Worm (Caenorhabditis elegans) whole organism, L4 larva: ENCODE measurements around the gene clec-60.

Source experiments
- F10B5.3 ChIP-seq: sonication (generic microtip); optimal IDR thresholded peaks from 2 replicates; lab custom pipeline; 2016; ENCODE audit warnings: mild to moderate bottlenecking, missing genetic modification characterization, missing compliant biosample characterization
- F37D6.2 ChIP-seq: sonication (generic microtip); optimal IDR thresholded peaks from 2 replicates; lab custom pipeline; 2016; ENCODE audit warnings: mild to moderate bottlenecking, missing genetic modification characterization, missing compliant biosample characterization
- F49E8.2 ChIP-seq: sonication (generic microtip); optimal IDR thresholded peaks from 2 replicates; lab custom pipeline; 2016; ENCODE audit warnings: missing compliant biosample characterization, mild to moderate bottlenecking, missing genetic modification characterization, borderline replicate concordance
- T26A8.4 ChIP-seq: fragments of 200-800 bp; sonication (Bioruptor generic); IDR thresholded peaks from 2 replicates; pipeline ENCODE4 v1.3.6; 2022; ENCODE audit warnings: missing genetic modification characterization, missing compliant biosample characterization
- ZK546.5 ChIP-seq, 2 experiments: sonication (generic microtip); optimal IDR thresholded peaks; 2 replicates each; lab custom pipeline; 2017; ENCODE audit warnings: missing biosample characterization in 2 of 2, missing genetic modification characterization in 2 of 2
- aha-1 ChIP-seq: fragments of 150-350 bp; peaks from one replicate; lab custom pipeline; 2014; ENCODE audit warnings: missing biosample characterization, missing genetic modification characterization
- ama-1 ChIP-seq: fragments of 150-350 bp; optimal IDR thresholded peaks from 2 replicates; lab custom pipeline; 2014; ENCODE audit warnings: inconsistent platforms, mixed read lengths
- ceh-28 ChIP-seq: fragments of 150-350 bp; optimal IDR thresholded peaks from 2 replicates; lab custom pipeline; 2014; ENCODE audit warnings: missing biosample characterization, missing genetic modification reagents, missing genetic modification characterization
- ceh-32 ChIP-seq: sonication (generic microtip); optimal IDR thresholded peaks from 2 replicates; lab custom pipeline; 2016; ENCODE audit warnings: mild to moderate bottlenecking, missing genetic modification characterization, missing compliant biosample characterization; ENCODE audit not compliant: poor library complexity
- ceh-82 ChIP-seq: sonication (generic microtip); optimal IDR thresholded peaks from 2 replicates; lab custom pipeline; 2017; ENCODE audit warnings: missing biosample characterization, missing genetic modification characterization
- ctbp-1 ChIP-seq: fragments of 200-800 bp; sonication (Bioruptor generic); IDR thresholded peaks from 2 replicates; pipeline ENCODE4 v1.3.6; 2022; ENCODE audit warnings: missing genetic modification reagents, missing genetic modification characterization, missing compliant biosample characterization
- daf-16 ChIP-seq, 3 experiments: sonication (generic microtip); optimal IDR thresholded peaks; 2 replicates each; lab custom pipeline; 2016 to 2017; ENCODE audit warnings: missing genetic modification characterization in 3 of 3, missing genetic modification reagents in 3 of 3, mild to moderate bottlenecking in 2 of 3, missing compliant biosample characterization in 2 of 3, missing biosample characterization in 1 of 3, moderate library complexity in 1 of 3
- dmd-8 ChIP-seq: fragments of 200-800 bp; sonication (Bioruptor generic); IDR thresholded peaks from 2 replicates; pipeline ENCODE4 v1.3.6; 2022; ENCODE audit warnings: missing genetic modification characterization, missing compliant biosample characterization
- egl-43 ChIP-seq: fragments of 200-800 bp; sonication (Bioruptor generic); IDR thresholded peaks from 2 replicates; pipeline ENCODE4 v1.3.6; 2022; ENCODE audit warnings: missing genetic modification reagents, missing genetic modification characterization, missing compliant biosample characterization
- hlh-11 ChIP-seq: fragments of 200-800 bp; sonication (Bioruptor generic); optimal IDR thresholded peaks from 2 replicates; lab custom pipeline; 2018; ENCODE audit warnings: mild to moderate bottlenecking, missing genetic modification characterization, missing compliant biosample characterization
- hlh-30 ChIP-seq: sonication (generic microtip); optimal IDR thresholded peaks from 2 replicates; lab custom pipeline; 2017; ENCODE audit warnings: antibody characterized with exemption, mild to moderate bottlenecking, missing genetic modification characterization, missing compliant biosample characterization; ENCODE audit not compliant: insufficient read depth
- lim-7 ChIP-seq: fragments of 200-800 bp; sonication (Bioruptor generic); IDR thresholded peaks from 2 replicates; pipeline ENCODE4 v1.3.6; 2022; ENCODE audit warnings: missing genetic modification characterization, missing compliant biosample characterization
- lin-1 ChIP-seq: fragments of 200-800 bp; sonication (Bioruptor generic); IDR thresholded peaks from 2 replicates; pipeline ENCODE4 v1.3.6; 2022; ENCODE audit warnings: missing genetic modification reagents, missing genetic modification characterization, missing compliant biosample characterization
- lin-29 ChIP-seq: fragments of 200-800 bp; sonication (Bioruptor generic); IDR thresholded peaks from 2 replicates; pipeline ENCODE4 v1.3.6; 2022; ENCODE audit warnings: missing genetic modification reagents, missing genetic modification characterization, missing compliant biosample characterization
- lin-38 ChIP-seq: fragments of 200-800 bp; sonication (Bioruptor generic); IDR thresholded peaks from 2 replicates; pipeline ENCODE4 v1.3.6; 2022; ENCODE audit warnings: missing genetic modification reagents, missing genetic modification characterization, missing compliant biosample characterization
- lin-39 ChIP-seq: fragments of 150-350 bp; optimal IDR thresholded peaks from 2 replicates; lab custom pipeline; 2014; ENCODE audit warnings: missing biosample characterization, missing genetic modification reagents, missing genetic modification characterization
- lsy-2 ChIP-seq, 2 experiments: fragments of 150-350 bp in 1 of 2; sonication (generic microtip) in 1 of 2; optimal IDR thresholded peaks; 2 replicates each; lab custom pipeline; 2014 to 2017; ENCODE audit warnings: missing biosample characterization in 2 of 2, missing genetic modification characterization in 2 of 2
- mxl-2 ChIP-seq: fragments of 200-800 bp; sonication (Bioruptor generic); conservative IDR thresholded peaks from 2 replicates; pipeline ENCODE4 v1.3.6; 2022; ENCODE audit warnings: missing genetic modification reagents, missing genetic modification characterization, missing compliant biosample characterization
- nhr-102 ChIP-seq: sonication (generic microtip); optimal IDR thresholded peaks from 2 replicates; lab custom pipeline; 2016; ENCODE audit warnings: mild to moderate bottlenecking, missing genetic modification characterization, moderate library complexity, missing compliant biosample characterization
- nhr-237 ChIP-seq: sonication (generic microtip); optimal IDR thresholded peaks from 2 replicates; lab custom pipeline; 2017; ENCODE audit warnings: missing biosample characterization, missing genetic modification characterization
- nhr-25 ChIP-seq: sonication (generic microtip); optimal IDR thresholded peaks from 2 replicates; lab custom pipeline; 2017; ENCODE audit warnings: missing genetic modification characterization, mild to moderate bottlenecking, missing compliant biosample characterization, antibody characterized with exemption, moderate library complexity, borderline replicate concordance; ENCODE audit not compliant: insufficient read depth
- nhr-28 ChIP-seq: fragments of 150-350 bp; optimal IDR thresholded peaks from 2 replicates; lab custom pipeline; 2014; ENCODE audit warnings: missing biosample characterization, missing genetic modification characterization
- nhr-41 ChIP-seq: fragments of 200-800 bp; sonication (Bioruptor generic); IDR thresholded peaks from 2 replicates; pipeline ENCODE4 v1.3.6; 2022; ENCODE audit warnings: missing genetic modification reagents, missing genetic modification characterization, missing compliant biosample characterization
- nhr-42 ChIP-seq: fragments of 200-800 bp; sonication (Bioruptor generic); IDR thresholded peaks from 2 replicates; pipeline ENCODE4 v1.3.6; 2022; ENCODE audit warnings: missing genetic modification characterization, missing compliant biosample characterization
- pha-4 ChIP-seq, 2 experiments: fragments of 150-350 bp in 1 of 2; fragments of 200-800 bp in 1 of 2; sonication (Bioruptor generic) in 1 of 2; IDR thresholded peaks in 1 of 2; optimal IDR thresholded peaks in 1 of 2; 2 replicates each; pipeline versions ENCODE4 v1.3.6 to Lab custom; 2014 to 2022; ENCODE audit warnings: missing genetic modification characterization in 2 of 2, missing genetic modification reagents in 2 of 2, missing biosample characterization in 1 of 2, missing compliant biosample characterization in 1 of 2
- php-3 ChIP-seq: fragments of 200-800 bp; sonication (Bioruptor generic); IDR thresholded peaks from 2 replicates; pipeline ENCODE4 v1.3.6; 2022; ENCODE audit warnings: missing genetic modification reagents, missing genetic modification characterization, missing compliant biosample characterization
- pqm-1 ChIP-seq: sonication (generic microtip); optimal IDR thresholded peaks from 2 replicates; lab custom pipeline; 2017; ENCODE audit warnings: missing biosample characterization, missing genetic modification characterization
- saeg-2 ChIP-seq: fragments of 200-800 bp; sonication (Bioruptor generic); IDR thresholded peaks from 2 replicates; pipeline ENCODE4 v1.3.6; 2022; ENCODE audit warnings: missing genetic modification reagents, missing genetic modification characterization, missing compliant biosample characterization
- snpc-1.2 ChIP-seq: fragments of 200-800 bp; sonication (Bioruptor generic); IDR thresholded peaks from 2 replicates; pipeline ENCODE4 v1.3.6; 2022; ENCODE audit warnings: missing genetic modification reagents, missing genetic modification characterization, missing compliant biosample characterization
- snpc-4 ChIP-seq: fragments of 150-350 bp; optimal IDR thresholded peaks from 2 replicates; lab custom pipeline; 2014; ENCODE audit warnings: missing biosample characterization, missing genetic modification characterization
- tag-97 ChIP-seq: fragments of 200-800 bp; sonication (Bioruptor generic); IDR thresholded peaks from 2 replicates; pipeline ENCODE4 v1.3.6; 2022; ENCODE audit warnings: missing genetic modification characterization, missing compliant biosample characterization
- tra-1 ChIP-seq: fragments of 200-800 bp; sonication (Bioruptor generic); IDR thresholded peaks from 2 replicates; pipeline ENCODE4 v1.3.6; 2022; ENCODE audit warnings: missing genetic modification reagents, missing genetic modification characterization, missing compliant biosample characterization
- unc-39 ChIP-seq: sonication (generic microtip); optimal IDR thresholded peaks from 2 replicates; lab custom pipeline; 2017; ENCODE audit warnings: missing biosample characterization, missing genetic modification characterization
- unc-62 ChIP-seq, 3 experiments: fragments of 150-350 bp in 1 of 3; sonication (generic microtip); optimal IDR thresholded peaks in 2 of 3; peaks in 1 of 3; 1 replicate in 1 of 3; 2 replicates in 2 of 3; lab custom pipeline; 2014 to 2017; ENCODE audit warnings: missing biosample characterization in 3 of 3, missing genetic modification characterization in 3 of 3, missing genetic modification reagents in 3 of 3, missing genotype in 1 of 3
- zfp-3 ChIP-seq: fragments of 200-800 bp; sonication (Bioruptor generic); conservative IDR thresholded peaks from 2 replicates; pipeline ENCODE4 v1.3.6; 2022; ENCODE audit warnings: missing genetic modification reagents, missing genetic modification characterization, missing compliant biosample characterization
- ztf-11 ChIP-seq: fragments of 150-350 bp; optimal IDR thresholded peaks from 2 replicates; lab custom pipeline; 2014; ENCODE audit warnings: missing biosample characterization, missing genetic modification characterization

Gene clec-60

DNA sequence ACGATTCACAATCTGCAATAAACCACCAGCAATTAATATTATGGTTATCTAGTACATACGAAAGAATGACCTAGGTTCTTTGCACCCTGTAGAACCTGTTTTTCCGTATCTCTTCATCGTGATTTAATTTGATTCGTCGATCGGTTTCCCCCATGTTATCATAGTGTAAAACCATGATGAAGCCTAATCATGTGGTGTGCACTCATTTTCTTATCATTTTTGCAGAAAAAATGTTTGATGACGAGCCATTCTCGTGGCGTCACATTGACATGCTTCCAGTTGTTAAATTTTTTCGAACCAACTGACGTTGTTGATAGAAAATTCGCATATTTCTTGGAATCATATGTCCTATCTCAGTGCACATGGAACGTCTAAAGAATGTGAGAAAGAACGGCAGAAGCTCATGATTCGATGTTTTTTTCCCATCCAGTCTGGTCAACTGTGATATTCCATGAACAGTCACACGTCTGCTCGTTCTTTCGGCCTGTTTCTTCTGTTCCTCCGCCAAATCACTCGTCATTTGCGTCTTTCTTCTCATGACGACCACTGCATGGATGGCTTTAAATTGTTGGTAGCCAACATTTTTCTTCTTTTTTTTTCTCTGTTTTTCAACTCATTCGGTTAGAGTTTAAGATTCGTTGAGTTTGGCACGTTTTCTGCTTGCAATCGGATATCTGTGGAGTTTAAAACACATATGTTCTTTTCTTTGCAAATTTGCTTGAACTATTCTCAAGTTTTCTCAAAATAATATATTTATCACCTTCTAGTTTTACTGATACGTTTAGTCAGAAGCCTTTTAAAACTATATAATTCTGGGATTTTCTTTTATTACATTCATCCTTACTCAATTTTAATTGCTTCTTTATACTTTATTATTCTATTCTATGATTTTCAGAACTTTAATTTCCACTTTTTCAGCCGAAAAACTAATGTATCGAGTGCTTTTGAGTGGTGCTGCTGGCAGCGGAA lies 34.0 kb downstream of the clec-60 start, which contains the start of gene ZK673.2 (continued):
- no peak for TF ChIP-seq F49E8.2 (tag; lab: Kevin White, UChicago)
- no peak for TF ChIP-seq nhr-237 (tag; lab: Kevin White, UChicago)
- peak in 1 of 2 experiments; percentile 28 for TF ChIP-seq daf-16 (GFP tag; optimal IDR thresholded peaks at IDR 0.05; lab: Kevin White, UChicago)
- peak; percentile 61 for TF ChIP-seq daf-16 (tag; optimal IDR thresholded peaks at IDR 0.05; lab: Kevin White, UChicago)
- peak; percentile 70 for TF ChIP-seq nhr-28
- TF ChIP-seq pqm-1 (tag; lab: Kevin White, UChicago) = peak; percentile 46
- no peak for TF ChIP-seq lim-7 (GFP tag; lab: Robert Waterston, UW)
- TF ChIP-seq hlh-30 = peak; percentile 83
- peak; percentile 25; the same call in 1 of the 2 replicates for TF ChIP-seq nhr-41 (GFP tag; lab: Robert Waterston, UW)
- no peak for TF ChIP-seq snpc-4 (tag; lab: Kevin White, UChicago)
- no peak for TF ChIP-seq lin-29
- no peak for TF ChIP-seq saeg-2 (GFP tag; lab: Robert Waterston, UW)
- 0 out of 2 replicates have a peak, but pooled peaks have one; percentile 34 for TF ChIP-seq dmd-8
- TF ChIP-seq ceh-28 (tag; lab: Kevin White, UChicago) = no peak
- peak; percentile 10; the same call in 1 of the 2 replicates for TF ChIP-seq T26A8.4
- TF ChIP-seq php-3 (GFP tag; lab: Robert Waterston, UW) = peak; percentile 68; the same call in 1 of the 2 replicates
- no peak for TF ChIP-seq ceh-82 (tag; lab: Kevin White, UChicago)
- TF ChIP-seq ceh-32 = no peak
- no peak for TF ChIP-seq F10B5.3
- TF ChIP-seq unc-62 (GFP tag; optimal IDR thresholded peaks at IDR 0.05 in 1 of 2; lab: Kevin White, UChicago) = peak in 1 of 2 experiments; percentile 99
- no peak for TF ChIP-seq unc-62 (tag; optimal IDR thresholded peaks at IDR 0.05; lab: Kevin White, UChicago)
- TF ChIP-seq lin-38 (GFP tag; lab: Robert Waterston, UW) = no peak
- TF ChIP-seq unc-39 (tag; lab: Kevin White, UChicago) = no peak
- TF ChIP-seq hlh-11 = peak; percentile 89
- TF ChIP-seq lin-1 (GFP tag; lab: Robert Waterston, UW) = peak; percentile 43; the same call in 1 of the 2 replicates
- TF ChIP-seq tag-97 (GFP tag; lab: Robert Waterston, UW) = no peak
- TF ChIP-seq ctbp-1 = no peak
- TF ChIP-seq F37D6.2 (tag; lab: Kevin White, UChicago) = no peak
- TF ChIP-seq ZK546.5 (tag; optimal IDR thresholded peaks at IDR 0.05; lab: Kevin White, UChicago) = no peak
- no peak for TF ChIP-seq ztf-11 (tag; lab: Kevin White, UChicago)
- no peak for TF ChIP-seq snpc-1.2
- TF ChIP-seq mxl-2 (GFP tag; lab: Robert Waterston, UW) = no peak
- TF ChIP-seq tra-1 (GFP tag; lab: Robert Waterston, UW) = peak; percentile 67
- TF ChIP-seq pha-4 (GFP tag; IDR thresholded peaks at IDR 0.05; lab: Robert Waterston, UW) = peak; percentile 6; the same call in 1 of the 2 replicates
- TF ChIP-seq pha-4 (tag; optimal IDR thresholded peaks at IDR 0.05; lab: Kevin White, UChicago) = no peak
- TF ChIP-seq nhr-42 (GFP tag; lab: Robert Waterston, UW) = no peak
- TF ChIP-seq ama-1 (lab: Kevin White, UChicago) = peak; percentile 31
- TF ChIP-seq nhr-25 = no peak
- TF ChIP-seq aha-1 = peak; percentile 29
- peak in 1 of 2 experiments; percentile 28 for TF ChIP-seq lsy-2 (tag; optimal IDR thresholded peaks at IDR 0.05; lab: Kevin White, UChicago)
- TF ChIP-seq zfp-3 (GFP tag; lab: Robert Waterston, UW) = no peak
- no peak for TF ChIP-seq nhr-102 (tag; lab: Kevin White, UChicago)
- TF ChIP-seq egl-43 = peak; percentile 32; the same call in 1 of the 2 replicates
- no peak for TF ChIP-seq lin-39 (tag; lab: Kevin White, UChicago)
- TF ChIP-seq, all 104 proteins: peak for 34
